Worm (Caenorhabditis elegans) whole organism, L2 larva: ENCODE results near the gene C50E3.9.

ENCODE experiments used
- C34F6.9 ChIP-seq: fragments of 150-350 bp; optimal IDR thresholded peaks from 2 replicates; lab custom pipeline; 2014; ENCODE audit warnings: missing biosample characterization, missing genetic modification characterization
- F13H6.1 ChIP-seq: sonication (generic microtip); optimal IDR thresholded peaks from 2 replicates; lab custom pipeline; 2016; ENCODE audit warnings: missing genetic modification characterization, missing compliant biosample characterization
- R02D3.7 ChIP-seq: fragments of 150-350 bp; optimal IDR thresholded peaks from 2 replicates; lab custom pipeline; 2014; ENCODE audit warnings: missing biosample characterization, missing genetic modification characterization
- Y55F3AM.14 ChIP-seq: fragments of 200-800 bp; sonication (Bioruptor generic); optimal IDR thresholded peaks from 2 replicates; lab custom pipeline; 2018; ENCODE audit warnings: mild to moderate bottlenecking, missing genetic modification characterization, missing compliant biosample characterization
- ZK546.5 ChIP-seq: sonication (generic microtip); optimal IDR thresholded peaks from 2 replicates; lab custom pipeline; 2017; ENCODE audit warnings: missing biosample characterization, missing genetic modification characterization
- alr-1 ChIP-seq: fragments of 150-350 bp; optimal IDR thresholded peaks from 2 replicates; lab custom pipeline; 2014; ENCODE audit warnings: missing biosample characterization, missing genetic modification characterization
- aly-2 ChIP-seq: fragments of 150-350 bp; optimal IDR thresholded peaks from 2 replicates; lab custom pipeline; 2014; ENCODE audit warnings: missing biosample characterization, missing genetic modification characterization
- ama-1 ChIP-seq: fragments of 150-350 bp; optimal IDR thresholded peaks from 2 replicates; lab custom pipeline; 2018; ENCODE audit warnings: inconsistent platforms
- blmp-1 ChIP-seq: sonication (generic microtip); optimal IDR thresholded peaks from 2 replicates; lab custom pipeline; 2017; ENCODE audit warnings: missing genetic modification characterization, mild to moderate bottlenecking, missing compliant biosample characterization, antibody characterized with exemption, moderate library complexity; ENCODE audit not compliant: insufficient read depth
- ceh-82 ChIP-seq: fragments of 150-350 bp; optimal IDR thresholded peaks from 2 replicates; lab custom pipeline; 2014; ENCODE audit warnings: missing biosample characterization, missing genetic modification characterization
- crh-2 ChIP-seq: sonication (generic microtip); optimal IDR thresholded peaks from 2 replicates; lab custom pipeline; 2017; ENCODE audit warnings: missing biosample characterization, missing genetic modification characterization
- egl-27 ChIP-seq: sonication (generic microtip); optimal IDR thresholded peaks from 3 replicates; lab custom pipeline; 2017; ENCODE audit warnings: missing biosample characterization, missing genetic modification reagents, missing genetic modification characterization
- elt-1 ChIP-seq: fragments of 150-350 bp; optimal IDR thresholded peaks from 2 replicates; lab custom pipeline; 2014; ENCODE audit warnings: missing biosample characterization, missing genetic modification characterization
- elt-3 ChIP-seq: sonication (generic microtip); optimal IDR thresholded peaks from 2 replicates; lab custom pipeline; 2017; ENCODE audit warnings: missing biosample characterization, missing genetic modification characterization
- fos-1 ChIP-seq: fragments of 150-350 bp; optimal IDR thresholded peaks from 2 replicates; lab custom pipeline; 2014; ENCODE audit warnings: missing biosample characterization, missing genetic modification characterization
- gmeb-1 ChIP-seq: fragments of 150-350 bp; optimal IDR thresholded peaks from 2 replicates; lab custom pipeline; 2014; ENCODE audit warnings: missing biosample characterization, missing genetic modification characterization
- lin-11 ChIP-seq: fragments of 150-350 bp; sonication (generic microtip); optimal IDR thresholded peaks from 2 replicates; lab custom pipeline; 2014; ENCODE audit warnings: missing biosample characterization, missing genetic modification characterization, inconsistent platforms, mixed read lengths
- lin-13 ChIP-seq: fragments of 150-350 bp; optimal IDR thresholded peaks from 2 replicates; lab custom pipeline; 2014; ENCODE audit warnings: missing biosample characterization, missing genetic modification reagents, missing genetic modification characterization
- lin-39 ChIP-seq: fragments of 150-350 bp; optimal IDR thresholded peaks from 2 replicates; lab custom pipeline; 2014; ENCODE audit warnings: missing biosample characterization, missing genetic modification reagents, missing genetic modification characterization
- lsy-2 ChIP-seq, 2 experiments: fragments of 150-350 bp in 1 of 2; sonication (generic microtip) in 1 of 2; optimal IDR thresholded peaks; 2 replicates each; lab custom pipeline; 2014 to 2017; ENCODE audit warnings: missing biosample characterization in 2 of 2, missing genetic modification characterization in 2 of 2
- mbf-1 ChIP-seq: sonication (generic microtip); optimal IDR thresholded peaks from 2 replicates; lab custom pipeline; 2017; ENCODE audit warnings: missing biosample characterization, missing genetic modification characterization
- nhr-12 ChIP-seq: fragments of 150-350 bp; optimal IDR thresholded peaks from 2 replicates; lab custom pipeline; 2014; ENCODE audit warnings: missing biosample characterization, missing genetic modification characterization
- nhr-21 ChIP-seq: fragments of 150-350 bp; optimal IDR thresholded peaks from 2 replicates; lab custom pipeline; 2014; ENCODE audit warnings: missing biosample characterization, missing genetic modification characterization
- nhr-23 ChIP-seq: fragments of 150-350 bp; optimal IDR thresholded peaks from 2 replicates; lab custom pipeline; 2014; ENCODE audit warnings: missing biosample characterization, missing genetic modification reagents, missing genetic modification characterization
- nhr-237 ChIP-seq: fragments of 150-350 bp; optimal IDR thresholded peaks from 2 replicates; lab custom pipeline; 2014; ENCODE audit warnings: missing biosample characterization, missing genetic modification characterization
- nhr-25 ChIP-seq: fragments of 150-350 bp; sonication (generic microtip); optimal IDR thresholded peaks from 3 replicates; lab custom pipeline; 2014; ENCODE audit warnings: missing biosample characterization, missing genetic modification characterization
- nhr-6 ChIP-seq: fragments of 150-350 bp; optimal IDR thresholded peaks from 2 replicates; lab custom pipeline; 2014; ENCODE audit warnings: missing biosample characterization, missing genetic modification characterization
- peb-1 ChIP-seq: fragments of 150-350 bp; optimal IDR thresholded peaks from 2 replicates; lab custom pipeline; 2014; ENCODE audit warnings: missing biosample characterization, missing genetic modification characterization
- sem-4 ChIP-seq: fragments of 150-350 bp; optimal IDR thresholded peaks from 2 replicates; lab custom pipeline; 2014; ENCODE audit warnings: missing biosample characterization, missing genetic modification reagents, missing genetic modification characterization
- sma-3 ChIP-seq: sonication (generic microtip); optimal IDR thresholded peaks from 2 replicates; lab custom pipeline; 2016; ENCODE audit warnings: missing genetic modification reagents, missing genetic modification characterization, missing compliant biosample characterization
- sma-9 ChIP-seq, 2 experiments: fragments of 150-350 bp in 1 of 2; sonication (generic microtip) in 1 of 2; optimal IDR thresholded peaks; 2 replicates each; lab custom pipeline; 2014 to 2016; ENCODE audit warnings: missing genetic modification characterization in 2 of 2, mild to moderate bottlenecking in 1 of 2, missing biosample characterization in 1 of 2, missing compliant biosample characterization in 1 of 2, missing genetic modification reagents in 1 of 2, moderate library complexity in 1 of 2
- snpc-4 ChIP-seq: fragments of 150-350 bp; optimal IDR thresholded peaks from 2 replicates; lab custom pipeline; 2014; ENCODE audit warnings: missing biosample characterization, missing genetic modification characterization
- unc-55 ChIP-seq: fragments of 150-350 bp; sonication (generic microtip); optimal IDR thresholded peaks from 3 replicates; lab custom pipeline; 2014; ENCODE audit warnings: missing biosample characterization, missing genetic modification reagents, missing genetic modification characterization
- unc-62 ChIP-seq: fragments of 150-350 bp; optimal IDR thresholded peaks from 2 replicates; lab custom pipeline; 2014; ENCODE audit warnings: missing biosample characterization, missing genetic modification reagents, missing genetic modification characterization
- zag-1 ChIP-seq: fragments of 150-350 bp; optimal IDR thresholded peaks from 2 replicates; lab custom pipeline; 2014; ENCODE audit warnings: missing biosample characterization, missing genetic modification characterization
- ztf-1 ChIP-seq: fragments of 200-800 bp; sonication (Bioruptor generic); conservative IDR thresholded peaks from 2 replicates; pipeline ENCODE4 v1.3.6; 2022; ENCODE audit warnings: missing genetic modification characterization, missing compliant biosample characterization
- ztf-11 ChIP-seq: sonication (generic microtip); optimal IDR thresholded peaks from 2 replicates; lab custom pipeline; 2017; ENCODE audit warnings: missing biosample characterization, missing genetic modification characterization

The C50E3.9 gene

ce11 chrV:7603404-7603803 is 3.4 kb upstream of the C50E3.9 start, which contains the start of gene C50E3.11:
Gene C50E3.11, minus strand, starts transcription at chrV:7603486.
- TF ChIP-seq nhr-25 (no peak), nhr-237 (tag; lab: Kevin White, UChicago) (no peak)
- TF ChIP-seq, all 48 proteins: peak for 0

- no peak for TF ChIP-seq lin-13
- TF ChIP-seq alr-1 (tag; lab: Kevin White, UChicago) = no peak
- no peak for TF ChIP-seq nhr-12 (tag; lab: Kevin White, UChicago)
- no peak for TF ChIP-seq crh-2 (tag; lab: Kevin White, UChicago)
- TF ChIP-seq nhr-23 (tag; lab: Kevin White, UChicago) = no peak
- no peak for TF ChIP-seq zag-1 (tag; lab: Kevin White, UChicago)
- TF ChIP-seq unc-62 (GFP tag; lab: Kevin White, UChicago) = no peak
- TF ChIP-seq R02D3.7 (tag; lab: Kevin White, UChicago) = no peak
- no peak for TF ChIP-seq peb-1 (tag; lab: Kevin White, UChicago)
- TF ChIP-seq Y55F3AM.14 (GFP tag; lab: Kevin White, UChicago) = no peak
- no peak for TF ChIP-seq gmeb-1 (tag; lab: Kevin White, UChicago)
- TF ChIP-seq lin-11 (tag; lab: Kevin White, UChicago) = no peak
- TF ChIP-seq nhr-237 (tag; lab: Kevin White, UChicago) = no peak
These were observed 1.4 kb upstream of the C50E3.9 start, which contains the start of gene scl-26 for ce11 chrV:7601443-7601842. Gene scl-26, minus strand, starts transcription at chrV:7601543.

- TF ChIP-seq egl-27 (tag; lab: Kevin White, UChicago) (no peak), C34F6.9 (tag; lab: Kevin White, UChicago) (no peak), ZK546.5 (tag; lab: Kevin White, UChicago) (no peak), ceh-82 (tag; lab: Kevin White, UChicago) (no peak), gmeb-1 (tag; lab: Kevin White, UChicago) (no peak), fos-1 (no peak), alr-1 (tag; lab: Kevin White, UChicago) (no peak), elt-3 (tag; lab: Kevin White, UChicago) (no peak), ama-1 (no peak)
These were observed 1.8 kb downstream of the C50E3.9 start, which contains the start of gene C50E3.7 for ce11 chrV:7598269-7598668. Gene C50E3.7, minus strand, starts transcription at chrV:7598369.

- peak; percentile 24 for TF ChIP-seq snpc-4 (tag; lab: Kevin White, UChicago)
- TF ChIP-seq elt-3 (tag; lab: Kevin White, UChicago) = no peak
These were observed 4.9 kb downstream of the C50E3.9 start for ce11 chrV:7595132-7595531.

ce11 chrV:7590454-7590853 is 9.6 kb downstream of the C50E3.9 start, which contains the start of gene C50E3.6:
Gene C50E3.6, minus strand, starts transcription at chrV:7590554.
- no peak for TF ChIP-seq lin-39 (tag; lab: Kevin White, UChicago)
- no peak for TF ChIP-seq aly-2 (tag; lab: Kevin White, UChicago)

ce11 chrV:7587637-7588036 is 12.4 kb downstream of the C50E3.9 start, which contains the start of the genes F19F10.11 and C50E3.5:
Gene F19F10.11, minus strand, starts transcription at chrV:7587704.
Gene C50E3.5, plus strand, starts transcription at chrV:7587996.
- TF ChIP-seq lsy-2 (tag; optimal IDR thresholded peaks at IDR 0.05; lab: Kevin White, UChicago) (peak; percentile 26 to 82), ztf-1 (GFP tag; lab: Robert Waterston, UW) (no peak), sem-4 (tag; lab: Kevin White, UChicago) (peak; percentile 63), nhr-21 (no peak), snpc-4 (tag; lab: Kevin White, UChicago) (peak; percentile 30), egl-27 (tag; lab: Kevin White, UChicago) (no peak), crh-2 (tag; lab: Kevin White, UChicago) (peak; percentile 64), ztf-11 (tag; lab: Kevin White, UChicago) (no peak), sma-9 (GFP tag; optimal IDR thresholded peaks at IDR 0.05; lab: Kevin White, UChicago) (peak; percentile 57), sma-9 (tag; optimal IDR thresholded peaks at IDR 0.05; lab: Kevin White, UChicago) (no peak), ZK546.5 (tag; lab: Kevin White, UChicago) (no peak), blmp-1 (tag; lab: Kevin White, UChicago) (no peak), sma-3 (GFP tag; lab: Kevin White, UChicago) (peak; percentile 60), alr-1 (tag; lab: Kevin White, UChicago) (no peak), peb-1 (tag; lab: Kevin White, UChicago) (no peak), R02D3.7 (tag; lab: Kevin White, UChicago) (no peak), ceh-82 (tag; lab: Kevin White, UChicago) (no peak), elt-1 (tag; lab: Kevin White, UChicago) (no peak), nhr-6 (tag; lab: Kevin White, UChicago) (peak; percentile 31), lin-13 (no peak), unc-55 (GFP tag; lab: Kevin White, UChicago) (peak; percentile 81), mbf-1 (tag; lab: Kevin White, UChicago) (no peak), fos-1 (peak; percentile 13), F13H6.1 (tag; lab: Kevin White, UChicago) (peak; percentile 35), C34F6.9 (tag; lab: Kevin White, UChicago) (peak; percentile 82), aly-2 (tag; lab: Kevin White, UChicago) (no peak), gmeb-1 (tag; lab: Kevin White, UChicago) (peak; percentile 74)
